Worm (Caenorhabditis elegans): ENCODE measurements around the gene B0281.5.
A peak's percentile ranks its signal among the peaks of the same experiment; 100 is the strongest.

Gene B0281.5

DNA sequence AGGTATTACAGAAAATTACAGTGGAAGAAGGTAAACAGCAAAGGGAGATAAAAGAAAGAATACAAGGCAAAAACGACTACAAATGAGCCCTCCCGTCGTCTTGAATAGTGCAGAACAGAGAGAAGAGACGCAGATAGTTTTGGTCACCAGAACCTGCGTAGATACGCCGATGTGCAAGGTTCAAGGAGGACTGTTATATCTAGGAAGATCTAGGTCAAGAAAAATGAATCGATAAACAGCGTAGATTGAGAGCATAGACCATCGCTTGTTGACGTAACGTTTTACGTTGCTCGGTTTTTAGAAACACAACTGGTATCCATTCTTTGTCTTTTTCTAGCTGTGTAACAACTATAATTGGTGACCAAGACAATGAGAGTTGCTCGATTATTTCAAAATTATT, at the start of gene B0281.5:
Gene B0281.5 (minus strand): TSS at position 101 of the 400 bp plus-strand sequence.
- TF ChIP-seq zag-1 (tag; optimal IDR thresholded peaks at IDR 0.05) (no peak), mdl-1 (tag; optimal IDR thresholded peaks at IDR 0.05) (no peak), R02D3.7 (tag; optimal IDR thresholded peaks at IDR 0.05) (no peak), ztf-4 (tag; optimal IDR thresholded peaks at IDR 0.05) (no peak), nhr-67 (tag; optimal IDR thresholded peaks at IDR 0.05) (no peak), hmg-11 (tag; optimal IDR thresholded peaks at IDR 0.05) (no peak), ztf-11 (tag; optimal IDR thresholded peaks at IDR 0.05) (no peak), ceh-9 (tag; optimal IDR thresholded peaks at IDR 0.05) (no peak), ama-1 (optimal IDR thresholded peaks at IDR 0.05) (no peak), fos-1 (tag; optimal IDR thresholded peaks at IDR 0.05) (no peak), elt-2 (tag; optimal IDR thresholded peaks at IDR 0.05) (no peak), nhr-28 (tag; optimal IDR thresholded peaks at IDR 0.05) (no peak), ceh-82 (tag; optimal IDR thresholded peaks at IDR 0.05) (no peak), sea-2 (GFP tag; optimal IDR thresholded peaks at IDR 0.05) (no peak), nhr-43 (tag; optimal IDR thresholded peaks at IDR 0.05; ENCODE audit: poor library complexity, severe bottlenecking) (no peak), pqm-1 (tag; optimal IDR thresholded peaks at IDR 0.05) (no peak), nhr-23 (tag; optimal IDR thresholded peaks at IDR 0.05) (no peak)

- no peak for TF ChIP-seq nfya-1 (tag; optimal IDR thresholded peaks at IDR 0.05; ENCODE audit: insufficient read depth)
- no peak for TF ChIP-seq ZK546.5 (tag; optimal IDR thresholded peaks at IDR 0.05)
- no peak for TF ChIP-seq nhr-237 (tag; optimal IDR thresholded peaks at IDR 0.05)
- TF ChIP-seq fkh-2 (tag; optimal IDR thresholded peaks at IDR 0.05), result no peak
- TF ChIP-seq ama-1 (optimal IDR thresholded peaks at IDR 0.05), result no peak
- no peak for TF ChIP-seq nhr-43 (tag; optimal IDR thresholded peaks at IDR 0.05; ENCODE audit: poor library complexity, severe bottlenecking)
- no peak for TF ChIP-seq fkh-10 (GFP tag; optimal IDR thresholded peaks at IDR 0.05)
- TF ChIP-seq egl-5 (tag; optimal IDR thresholded peaks at IDR 0.05), result no peak
- TF ChIP-seq mml-1 (tag; optimal IDR thresholded peaks at IDR 0.05), result no peak
- no peak for TF ChIP-seq hmg-11 (tag; optimal IDR thresholded peaks at IDR 0.05)
- TF ChIP-seq zag-1 (tag; optimal IDR thresholded peaks at IDR 0.05), result no peak
- TF ChIP-seq daf-12 (tag; optimal IDR thresholded peaks at IDR 0.05), result no peak
- TF ChIP-seq pha-4 (tag; optimal IDR thresholded peaks at IDR 0.05), result no peak
- TF ChIP-seq nhr-23 (tag; optimal IDR thresholded peaks at IDR 0.05), result no peak
- TF ChIP-seq sea-2 (GFP tag; optimal IDR thresholded peaks at IDR 0.05), result no peak
- no peak for TF ChIP-seq unc-62 (GFP tag; optimal IDR thresholded peaks at IDR 0.05)
- TF ChIP-seq skn-1 (tag; optimal IDR thresholded peaks at IDR 0.05), result no peak
- no peak for TF ChIP-seq nhr-12 (tag; optimal IDR thresholded peaks at IDR 0.05)
Observed at ce11 chrII:2346672-2347071, 45.9 kb upstream of the B0281.5 start, which contains the start of gene F43C11.4. TSS of gene F43C11.4 (plus strand) at chrII:2346972.

DNA sequence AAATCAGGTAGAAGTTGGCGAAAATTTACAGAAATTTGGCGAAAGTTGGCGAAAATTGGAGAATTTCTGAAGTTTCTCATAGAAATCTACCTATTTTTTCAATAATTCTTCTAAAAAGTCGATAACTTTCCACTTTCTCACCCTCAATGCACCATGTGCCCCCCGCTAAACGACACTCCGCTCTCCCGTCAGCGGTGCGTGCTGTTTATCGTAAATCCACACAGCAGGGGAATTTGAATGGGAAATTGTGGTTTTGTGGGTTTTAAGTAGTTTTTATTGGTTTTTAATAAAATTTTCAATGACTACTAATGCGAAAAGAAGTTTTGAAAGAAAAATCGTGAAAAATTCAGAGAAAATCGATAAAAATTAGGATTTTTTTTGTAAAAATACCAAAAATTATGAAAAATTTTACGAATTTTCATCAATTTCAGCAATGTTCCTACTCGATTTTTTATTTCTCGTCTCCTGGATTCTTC, 41.3 kb upstream of the B0281.5 start, which contains the start of gene F43C11.6:
Gene F43C11.6 (plus strand): TSS at position 426 of the 476 bp plus-strand sequence.
- TF ChIP-seq ztf-11 (tag; optimal IDR thresholded peaks at IDR 0.05) (no peak), lsy-12 (tag; optimal IDR thresholded peaks at IDR 0.05) (no peak), mml-1 (tag; optimal IDR thresholded peaks at IDR 0.05) (no peak), fos-1 (tag; optimal IDR thresholded peaks at IDR 0.05) (no peak), elt-1 (tag; optimal IDR thresholded peaks at IDR 0.05) (no peak), zag-1 (tag; optimal IDR thresholded peaks at IDR 0.05) (no peak), unc-39 (tag; optimal IDR thresholded peaks at IDR 0.05) (no peak), fkh-10 (GFP tag; optimal IDR thresholded peaks at IDR 0.05) (no peak), nhr-23 (tag; optimal IDR thresholded peaks at IDR 0.05) (peak; percentile 9), nhr-43 (tag; optimal IDR thresholded peaks at IDR 0.05; ENCODE audit: poor library complexity, severe bottlenecking) (no peak), nhr-11 (tag; optimal IDR thresholded peaks at IDR 0.05) (no peak), nhr-237 (tag; optimal IDR thresholded peaks at IDR 0.05) (no peak), R02D3.7 (tag; optimal IDR thresholded peaks at IDR 0.05) (peak; percentile 87), fkh-2 (tag; optimal IDR thresholded peaks at IDR 0.05) (no peak), lin-39 (tag; optimal IDR thresholded peaks at IDR 0.05) (peak; percentile 37), pha-4 (tag; optimal IDR thresholded peaks at IDR 0.05) (peak; percentile 59), ama-1 (optimal IDR thresholded peaks at IDR 0.05) (no peak), elt-2 (tag; optimal IDR thresholded peaks at IDR 0.05) (peak; percentile 21), egl-5 (tag; optimal IDR thresholded peaks at IDR 0.05) (peak; percentile 21), sea-2 (GFP tag; optimal IDR thresholded peaks at IDR 0.05) (no peak), nfya-1 (tag; optimal IDR thresholded peaks at IDR 0.05; ENCODE audit: insufficient read depth) (peak; percentile 51), lin-15B (tag; optimal IDR thresholded peaks at IDR 0.05) (peak; percentile 63), daf-12 (tag; optimal IDR thresholded peaks at IDR 0.05) (no peak)

DNA sequence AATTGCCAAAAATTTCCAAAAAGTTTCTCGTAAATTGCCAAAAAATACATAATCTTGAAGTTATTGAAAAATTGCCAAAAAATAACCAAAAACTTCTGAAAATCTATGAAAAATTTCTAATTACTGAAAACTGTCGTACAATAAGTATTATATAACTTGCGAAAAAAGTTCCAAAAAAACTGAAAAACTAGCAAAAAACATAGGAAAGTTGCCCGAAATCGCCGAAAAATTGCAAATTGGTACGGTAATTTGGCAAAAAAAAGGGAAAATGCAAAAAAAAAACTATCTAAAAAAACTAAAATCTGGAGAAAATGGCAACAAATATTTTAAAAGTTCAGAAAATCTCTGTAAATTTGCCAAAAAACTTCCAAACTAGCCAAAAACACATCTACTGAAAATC, 40.8 kb upstream of the B0281.5 start, which contains the start of gene enri-1:
Gene enri-1 (minus strand): TSS at position 101 of the 400 bp plus-strand sequence.
- no peak for TF ChIP-seq ztf-4 (tag; optimal IDR thresholded peaks at IDR 0.05)
- TF ChIP-seq ceh-82 (tag; optimal IDR thresholded peaks at IDR 0.05), result no peak
- TF ChIP-seq lsy-12 (tag; optimal IDR thresholded peaks at IDR 0.05), result no peak
- no peak for TF ChIP-seq lin-15B (tag; optimal IDR thresholded peaks at IDR 0.05)
- TF ChIP-seq elt-2 (tag; optimal IDR thresholded peaks at IDR 0.05), result no peak
- TF ChIP-seq nhr-77 (tag; optimal IDR thresholded peaks at IDR 0.05), result no peak
- no peak for TF ChIP-seq skn-1 (tag; optimal IDR thresholded peaks at IDR 0.05)
- TF ChIP-seq fkh-2 (tag; optimal IDR thresholded peaks at IDR 0.05), result no peak
- no peak for TF ChIP-seq elt-3 (tag; optimal IDR thresholded peaks at IDR 0.05)
- no peak for TF ChIP-seq unc-39 (tag; optimal IDR thresholded peaks at IDR 0.05)
- no peak for TF ChIP-seq ama-1 (optimal IDR thresholded peaks at IDR 0.05)
- TF ChIP-seq ZK546.5 (tag; optimal IDR thresholded peaks at IDR 0.05), result no peak
- TF ChIP-seq tbx-2 (tag; optimal IDR thresholded peaks at IDR 0.05), result no peak

Measured in whole organism, L3 larva.